Fruit fly (Drosophila melanogaster): ENCODE results near the gene CG1998.

DNA sequence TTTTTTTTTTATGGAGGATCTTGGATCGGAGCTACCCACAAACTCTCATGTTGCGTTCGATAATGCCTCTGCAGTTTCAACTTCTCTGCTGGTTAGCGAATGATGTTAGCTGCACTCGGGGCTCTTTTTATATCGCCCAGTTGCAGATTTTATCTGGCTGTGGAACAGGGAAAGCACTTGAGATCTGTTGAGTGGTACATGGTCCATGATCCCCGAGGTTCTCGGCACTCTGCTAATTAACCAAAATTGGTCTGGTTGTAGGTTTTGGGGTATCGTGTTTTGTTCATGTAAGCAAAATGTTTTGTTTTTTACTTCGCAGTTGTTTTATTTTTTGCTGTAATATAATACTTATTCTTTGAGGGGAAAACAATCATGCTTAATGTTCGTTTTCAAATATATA, 44.7 kb upstream of the CG1998 start, which contains the start of gene CG34324:
- TF ChIP-seq bab1 (GFP tag; optimal IDR thresholded peaks at IDR 0.05) (no peak), CG1620 (GFP tag; optimal IDR thresholded peaks at IDR 0.05) (no peak)
